Fruit fly (Drosophila melanogaster) whole organism, embryonic: ENCODE results near the gene uif.
A peak's percentile ranks its signal among the peaks of the same experiment; 100 is the strongest.

Experiments used
- Ada2b ChIP-seq: fragments of 200-800 bp; sonication (Bioruptor generic); IDR thresholded peaks from 2 replicates; pipeline ENCODE4 v1.3.6; 2022; ENCODE audit warnings: missing biosample characterization, missing genetic modification characterization
- Bdp1 ChIP-seq: fragments of 200-800 bp; sonication (Bioruptor generic); optimal IDR thresholded peaks from 3 replicates; lab custom pipeline; 2016; ENCODE audit warnings: missing biosample characterization, missing genetic modification characterization
- C15 ChIP-seq: fragments of 200-800 bp; sonication (Bioruptor generic); IDR thresholded peaks from 3 replicates; pipeline ENCODE4 v1.3.6; 2022; ENCODE audit warnings: missing biosample characterization, missing genetic modification characterization
- CG10209 ChIP-seq: fragments of 200-800 bp; sonication (Bioruptor generic); optimal IDR thresholded peaks from 3 replicates; lab custom pipeline; 2017; ENCODE audit warnings: missing biosample characterization, mild to moderate bottlenecking, missing genetic modification characterization, missing genetic modification reagents
- CG1024 ChIP-seq: fragments of 200-800 bp; sonication (Bioruptor generic); IDR thresholded peaks from 2 replicates; pipeline ENCODE4 v1.3.6; 2022; ENCODE audit warnings: missing biosample characterization, missing genetic modification characterization
- CG11456 ChIP-seq: fragments of 200-800 bp; sonication (Bioruptor generic); IDR thresholded peaks from 3 replicates; pipeline ENCODE4 v1.3.6; 2022; ENCODE audit warnings: missing biosample characterization, missing genetic modification characterization
- CG11723 ChIP-seq: fragments of 200-800 bp; sonication (Bioruptor generic); optimal IDR thresholded peaks from 2 replicates; lab custom pipeline; 2017; ENCODE audit warnings: missing biosample characterization, mild to moderate bottlenecking, missing genetic modification characterization
- CG12769 ChIP-seq: fragments of 200-800 bp; sonication (Bioruptor generic); optimal IDR thresholded peaks from 2 replicates; lab custom pipeline; 2019; ENCODE audit warnings: missing biosample characterization, mild to moderate bottlenecking, missing genetic modification characterization, moderate library complexity
- CG13624 ChIP-seq: fragments of 200-800 bp; sonication (Bioruptor generic); optimal IDR thresholded peaks from 2 replicates; lab custom pipeline; 2016; ENCODE audit warnings: missing biosample characterization, missing genetic modification characterization
- CG13894 ChIP-seq: fragments of 200-800 bp; sonication (Bioruptor generic); optimal IDR thresholded peaks from 3 replicates; lab custom pipeline; 2018; ENCODE audit warnings: missing biosample characterization, mild to moderate bottlenecking, missing genetic modification characterization, moderate library complexity
- CG14050 ChIP-seq: fragments of 200-800 bp; sonication (Bioruptor generic); IDR thresholded peaks from 3 replicates; pipeline ENCODE4 v1.3.6; 2022; ENCODE audit warnings: missing biosample characterization, missing genetic modification characterization
- CG15011 ChIP-seq: fragments of 200-800 bp; sonication (Bioruptor generic); optimal IDR thresholded peaks from 3 replicates; lab custom pipeline; 2018; ENCODE audit warnings: missing biosample characterization, mild to moderate bottlenecking, missing genetic modification characterization
- CG1529 ChIP-seq: fragments of 200-800 bp; sonication (Bioruptor generic); optimal IDR thresholded peaks from 3 replicates; lab custom pipeline; 2018; ENCODE audit warnings: missing biosample characterization, missing genetic modification characterization
- CG17568 ChIP-seq: fragments of 200-800 bp; sonication (Bioruptor generic); optimal IDR thresholded peaks from 2 replicates; lab custom pipeline; 2018; ENCODE audit warnings: missing biosample characterization, mild to moderate bottlenecking, missing genetic modification characterization, moderate library complexity
- CG2202 ChIP-seq: fragments of 200-800 bp; sonication (Bioruptor generic); optimal IDR thresholded peaks from 2 replicates; lab custom pipeline; 2018; ENCODE audit warnings: missing biosample characterization, mild to moderate bottlenecking, missing genetic modification characterization
- CG3847 ChIP-seq: fragments of 200-800 bp; sonication (Bioruptor generic); IDR thresholded peaks from 2 replicates; pipeline ENCODE4 v1.3.6; 2022; ENCODE audit warnings: missing biosample characterization, missing genetic modification characterization
- CG4360 ChIP-seq: fragments of 200-800 bp; sonication (Bioruptor generic); IDR thresholded peaks from 2 replicates; pipeline ENCODE4 v1.3.6; 2022; ENCODE audit warnings: missing biosample characterization, missing genetic modification characterization
- CG6654 ChIP-seq: fragments of 200-800 bp; sonication (Bioruptor generic); optimal IDR thresholded peaks from 2 replicates; lab custom pipeline; 2017; ENCODE audit warnings: missing biosample characterization, mild to moderate bottlenecking, missing genetic modification characterization
- CG6854 ChIP-seq: fragments of 200-800 bp; sonication (Bioruptor generic); optimal IDR thresholded peaks from 3 replicates; lab custom pipeline; 2017; ENCODE audit warnings: missing biosample characterization, mild to moderate bottlenecking, missing genetic modification characterization
- Camta ChIP-seq: fragments of 200-800 bp; sonication (Bioruptor generic); optimal IDR thresholded peaks from 2 replicates; lab custom pipeline; 2016; ENCODE audit warnings: missing biosample characterization, missing genetic modification characterization
- Dip3 ChIP-seq: fragments of 200-800 bp; sonication (Bioruptor generic); optimal IDR thresholded peaks from 3 replicates; lab custom pipeline; 2016; ENCODE audit warnings: missing biosample characterization, missing genetic modification characterization
- Dp ChIP-seq: fragments of 200-800 bp; sonication (Bioruptor generic); optimal IDR thresholded peaks from 2 replicates; lab custom pipeline; 2018; ENCODE audit warnings: missing biosample characterization, mild to moderate bottlenecking, missing genetic modification characterization, moderate library complexity
- Drgx ChIP-seq: fragments of 200-800 bp; sonication (Bioruptor generic); IDR thresholded peaks from 2 replicates; pipeline ENCODE4 v1.3.6; 2022; ENCODE audit warnings: missing biosample characterization, missing genetic modification characterization
- Fer1 ChIP-seq: fragments of 200-800 bp; sonication (Bioruptor generic); optimal IDR thresholded peaks from 2 replicates; lab custom pipeline; 2017; ENCODE audit warnings: missing biosample characterization, mild to moderate bottlenecking, missing genetic modification characterization
- HLH3B ChIP-seq: fragments of 200-800 bp; sonication (Bioruptor generic); IDR thresholded peaks from 2 replicates; pipeline ENCODE4 v1.3.6; 2022; ENCODE audit warnings: missing biosample characterization, missing genetic modification characterization
- Hand ChIP-seq: fragments of 200-800 bp; sonication (Bioruptor generic); optimal IDR thresholded peaks from 2 replicates; lab custom pipeline; 2017; ENCODE audit warnings: mild to moderate bottlenecking, missing biosample characterization, missing genetic modification reagents, missing genetic modification characterization
- Hey ChIP-seq: fragments of 200-800 bp; sonication (Bioruptor generic); optimal IDR thresholded peaks from 3 replicates; lab custom pipeline; 2018; ENCODE audit warnings: missing biosample characterization, mild to moderate bottlenecking, missing genetic modification characterization
- HmgD ChIP-seq: fragments of 200-800 bp; sonication (Bioruptor generic); optimal IDR thresholded peaks from 3 replicates; lab custom pipeline; 2016; ENCODE audit warnings: missing biosample characterization, missing genetic modification characterization
- Hmr ChIP-seq: fragments of 200-800 bp; sonication (Bioruptor generic); optimal IDR thresholded peaks from 3 replicates; lab custom pipeline; 2017; ENCODE audit warnings: mild to moderate bottlenecking, missing biosample characterization, missing genetic modification reagents, missing genetic modification characterization
- Hmx ChIP-seq: fragments of 200-800 bp; sonication (Bioruptor generic); optimal IDR thresholded peaks from 2 replicates; lab custom pipeline; 2016; ENCODE audit warnings: missing biosample characterization, missing genetic modification characterization
- MESR4 ChIP-seq: fragments of 200-800 bp; sonication (Bioruptor generic); optimal IDR thresholded peaks from 2 replicates; lab custom pipeline; 2018; ENCODE audit warnings: missing biosample characterization, mild to moderate bottlenecking, missing genetic modification characterization, moderate library complexity
- Meics ChIP-seq: fragments of 200-800 bp; sonication (Bioruptor generic); optimal IDR thresholded peaks from 2 replicates; lab custom pipeline; 2017; ENCODE audit warnings: missing biosample characterization, mild to moderate bottlenecking, missing genetic modification characterization
- Mrtf ChIP-seq: fragments of 200-800 bp; sonication (Bioruptor generic); IDR thresholded peaks from 3 replicates; pipeline ENCODE4 v1.3.6; 2022; ENCODE audit warnings: missing biosample characterization, missing genetic modification characterization
- Rx ChIP-seq: fragments of 200-800 bp; sonication (Bioruptor generic); IDR thresholded peaks from 2 replicates; pipeline ENCODE4 v1.3.6; 2022; ENCODE audit warnings: missing biosample characterization, missing genetic modification characterization
- Sin3A ChIP-seq: fragments of >200 bp; optimal IDR thresholded peaks from 2 replicates; lab custom pipeline; 2018
- ap ChIP-seq: fragments of 200-800 bp; sonication (Bioruptor generic); IDR thresholded peaks from 2 replicates; pipeline ENCODE4 v1.3.6; 2022; ENCODE audit warnings: missing biosample characterization, missing genetic modification characterization
- btn ChIP-seq: fragments of 200-800 bp; sonication (Bioruptor generic); optimal IDR thresholded peaks from 2 replicates; lab custom pipeline; 2016; ENCODE audit warnings: missing biosample characterization, missing genetic modification characterization
- chinmo ChIP-seq: fragments of 200-800 bp; sonication (Bioruptor generic); IDR thresholded peaks from 4 replicates; pipeline ENCODE4 v1.3.6; 2022; ENCODE audit warnings: missing biosample characterization, missing genetic modification characterization; ENCODE audit not compliant: partially characterized antibody
- crp ChIP-seq, 2 experiments: fragments of 200-800 bp; sonication (Bioruptor generic); optimal IDR thresholded peaks; 2 replicates in 1 of 2; 3 replicates in 1 of 2; lab custom pipeline; 2017; ENCODE audit warnings: missing biosample characterization in 2 of 2, missing genetic modification characterization in 2 of 2, mild to moderate bottlenecking in 1 of 2, moderate library complexity in 1 of 2
- dimm ChIP-seq: fragments of 200-800 bp; sonication (Bioruptor generic); IDR thresholded peaks from 2 replicates; pipeline ENCODE4 v1.3.6; 2022; ENCODE audit warnings: missing biosample characterization, missing genetic modification characterization
- h ChIP-seq: fragments of >200 bp; optimal IDR thresholded peaks from 2 replicates; lab custom pipeline; 2017
- ham ChIP-seq: fragments of 200-800 bp; sonication (Bioruptor generic); IDR thresholded peaks from 2 replicates; pipeline ENCODE4 v1.3.6; 2022; ENCODE audit warnings: missing biosample characterization, missing genetic modification characterization
- hbn ChIP-seq: fragments of 200-800 bp; sonication (Bioruptor generic); IDR thresholded peaks from 2 replicates; pipeline ENCODE4 v1.3.6; 2022; ENCODE audit warnings: missing biosample characterization, missing genetic modification characterization; ENCODE audit not compliant: partially characterized antibody
- klu ChIP-seq: fragments of 200-800 bp; sonication (Bioruptor generic); IDR thresholded peaks from 2 replicates; pipeline ENCODE4 v1.3.6; 2022; ENCODE audit warnings: missing biosample characterization, missing genetic modification characterization
- pfk ChIP-seq: fragments of 200-800 bp; sonication (Bioruptor generic); optimal IDR thresholded peaks from 2 replicates; lab custom pipeline; 2018; ENCODE audit warnings: missing biosample characterization, mild to moderate bottlenecking, missing genetic modification characterization, moderate library complexity
- phol ChIP-seq: fragments of 200-800 bp; sonication (Bioruptor generic); optimal IDR thresholded peaks from 3 replicates; lab custom pipeline; 2018; ENCODE audit warnings: missing biosample characterization, mild to moderate bottlenecking, missing genetic modification characterization, moderate library complexity
- pnt ChIP-seq: fragments of 200-800 bp; sonication (Bioruptor generic); optimal IDR thresholded peaks from 3 replicates; lab custom pipeline; 2016; ENCODE audit warnings: missing biosample characterization, missing genetic modification characterization
- run ChIP-seq: fragments of 200-800 bp; sonication (Bioruptor generic); optimal IDR thresholded peaks from 3 replicates; lab custom pipeline; 2018; ENCODE audit warnings: missing biosample characterization, mild to moderate bottlenecking, missing genetic modification characterization
- schlank ChIP-seq: fragments of 200-800 bp; sonication (Bioruptor generic); optimal IDR thresholded peaks from 2 replicates; lab custom pipeline; 2018; ENCODE audit warnings: missing biosample characterization, mild to moderate bottlenecking, missing genetic modification characterization
- wor ChIP-seq: fragments of 200-800 bp; sonication (Bioruptor generic); IDR thresholded peaks from 2 replicates; pipeline ENCODE4 v1.3.6; 2022; ENCODE audit warnings: missing biosample characterization, missing genetic modification characterization
- zf30C ChIP-seq: fragments of 200-800 bp; sonication (Bioruptor generic); optimal IDR thresholded peaks from 3 replicates; lab custom pipeline; 2018; ENCODE audit warnings: missing biosample characterization, mild to moderate bottlenecking, missing genetic modification characterization

The uif gene

dm6 chr2L:7056189-7056926 is 46.2 kb upstream of the uif start, which contains the start of gene Mnn1 (continued):
- TF ChIP-seq CG14050 (GFP tag; lab: Robert Waterston, UW): no peak
- peak; percentile 98 for TF ChIP-seq Dp (GFP tag; lab: Kevin White, UChicago)
- TF ChIP-seq Mrtf: no peak
- peak; percentile 93 for TF ChIP-seq Meics (GFP tag; lab: Kevin White, UChicago)
- TF ChIP-seq Camta (GFP tag; lab: Kevin White, UChicago): peak; percentile 4
- peak; percentile 85; the same call in 3 of the 4 replicates for TF ChIP-seq chinmo (GFP tag; lab: Robert Waterston, UW)
- peak in 1 of 2 experiments; percentile 55 for TF ChIP-seq crp (GFP tag; optimal IDR thresholded peaks at IDR 0.05; lab: Kevin White, UChicago)
- no peak for TF ChIP-seq CG2202 (tag; lab: Kevin White, UChicago)
- peak; percentile 52 for TF ChIP-seq HmgD (GFP tag; lab: Kevin White, UChicago)
- TF ChIP-seq Rx (GFP tag; lab: Robert Waterston, UW): no peak
- no peak for TF ChIP-seq CG17568
- no peak for TF ChIP-seq Hmx (GFP tag; lab: Kevin White, UChicago)
- peak; percentile 84 for TF ChIP-seq MESR4 (GFP tag; lab: Kevin White, UChicago)
- no peak for TF ChIP-seq run
- no peak for TF ChIP-seq CG1024 (GFP tag; lab: Robert Waterston, UW)
- TF ChIP-seq Sin3A (lab: Kevin White, UChicago): peak; percentile 84
- peak; percentile 68 for TF ChIP-seq phol (tag; lab: Kevin White, UChicago)
- peak; percentile 4 for TF ChIP-seq pfk (GFP tag; lab: Kevin White, UChicago)
- no peak for TF ChIP-seq CG13894
- TF ChIP-seq btn (GFP tag; lab: Kevin White, UChicago): peak; percentile 6
- TF ChIP-seq zf30C (GFP tag; lab: Kevin White, UChicago): peak; percentile 6
- no peak for TF ChIP-seq CG11723
- TF ChIP-seq dimm (GFP tag; lab: Robert Waterston, UW): no peak
- TF ChIP-seq C15 (GFP tag; lab: Robert Waterston, UW): no peak
- TF ChIP-seq CG6854 (GFP tag; lab: Kevin White, UChicago): no peak
- TF ChIP-seq CG11456 (GFP tag; lab: Robert Waterston, UW): 0 out of 3 replicates have a peak, but pooled peaks have one; percentile 41
- no peak for TF ChIP-seq CG6654 (GFP tag; lab: Kevin White, UChicago)
- peak; percentile 33 for TF ChIP-seq CG10209 (GFP tag; lab: Kevin White, UChicago)
- TF ChIP-seq hbn: no peak
- TF ChIP-seq ham (GFP tag; lab: Robert Waterston, UW): no peak
- no peak for TF ChIP-seq Drgx (GFP tag; lab: Robert Waterston, UW)
- peak; percentile 17 for TF ChIP-seq Bdp1
- no peak for TF ChIP-seq ap (GFP tag; lab: Robert Waterston, UW)
- no peak for TF ChIP-seq CG1529 (GFP tag; lab: Kevin White, UChicago)
- TF ChIP-seq CG15011 (GFP tag; lab: Kevin White, UChicago): no peak
- TF ChIP-seq Hmr (GFP tag; lab: Kevin White, UChicago): no peak
- TF ChIP-seq CG3847 (GFP tag; lab: Robert Waterston, UW): peak; percentile 74
- TF ChIP-seq Fer1 (GFP tag; lab: Kevin White, UChicago): peak; percentile 67
- no peak for TF ChIP-seq h (lab: Kevin White, UChicago)
- 0 out of 2 replicates have a peak, but pooled peaks have one; percentile 11 for TF ChIP-seq HLH3B (GFP tag; lab: Robert Waterston, UW)
- peak; percentile 84 for TF ChIP-seq Hey (tag; lab: Kevin White, UChicago)
- no peak for TF ChIP-seq schlank (tag; lab: Kevin White, UChicago)
- peak; percentile 40 for TF ChIP-seq Dip3 (GFP tag; lab: Kevin White, UChicago)
- no peak for TF ChIP-seq pnt (GFP tag; lab: Kevin White, UChicago)
- no peak for TF ChIP-seq Hand (GFP tag; lab: Kevin White, UChicago)
- peak; percentile 89 for TF ChIP-seq CG4360 (GFP tag; lab: Robert Waterston, UW)
- TF ChIP-seq CG12769: no peak
- no peak for TF ChIP-seq wor (GFP tag; lab: Robert Waterston, UW)
- TF ChIP-seq CG13624 (GFP tag; lab: Kevin White, UChicago): peak; percentile 98
- peak; percentile 25; the same call in 1 of the 2 replicates for TF ChIP-seq klu (GFP tag; lab: Robert Waterston, UW)
- TF ChIP-seq Ada2b (GFP tag; lab: Robert Waterston, UW): no peak
